Worm (Caenorhabditis elegans): ENCODE data around the gene F44D12.19.

ce11 chrIV:10046005-10046404 is 24.6 kb downstream of the F44D12.19 start:
- TF ChIP-seq ZK546.5 (tag; optimal IDR thresholded peaks at IDR 0.05) (no peak), mdl-1 (tag; optimal IDR thresholded peaks at IDR 0.05) (no peak), lin-13 (GFP tag; optimal IDR thresholded peaks at IDR 0.05) (no peak), elt-3 (tag; optimal IDR thresholded peaks at IDR 0.05) (no peak), ztf-4 (tag; optimal IDR thresholded peaks at IDR 0.05) (no peak), ztf-1 (GFP tag; conservative IDR thresholded peaks at IDR 0.05) (no peak), zag-1 (tag; optimal IDR thresholded peaks at IDR 0.05) (no peak), elt-1 (tag; optimal IDR thresholded peaks at IDR 0.05) (no peak), unc-39 (tag; optimal IDR thresholded peaks at IDR 0.05) (no peak), nhr-10 (tag; optimal IDR thresholded peaks at IDR 0.05) (no peak), nhr-11 (tag; optimal IDR thresholded peaks at IDR 0.05) (no peak), ceh-82 (tag; optimal IDR thresholded peaks at IDR 0.05) (no peak), lsy-2 (tag; optimal IDR thresholded peaks at IDR 0.05) (no peak), mab-5 (tag; optimal IDR thresholded peaks at IDR 0.05) (no peak)

Data from whole organism, L2 larva.